Worm (Caenorhabditis elegans) whole organism, L3 larva: ENCODE measurements around the gene srd-7.

Experiments used
- aly-2 ChIP-seq: fragments of 150-350 bp; optimal IDR thresholded peaks from 2 replicates; lab custom pipeline; 2014; ENCODE audit warnings: missing biosample characterization, missing genetic modification characterization
- ama-1 ChIP-seq: fragments of 150-350 bp; optimal IDR thresholded peaks from 2 replicates; lab custom pipeline; 2018
- ceh-16 ChIP-seq: sonication (generic microtip); optimal IDR thresholded peaks from 2 replicates; lab custom pipeline; 2017; ENCODE audit warnings: missing biosample characterization, missing genetic modification characterization
- ceh-28 ChIP-seq: fragments of 150-350 bp; optimal IDR thresholded peaks from 2 replicates; lab custom pipeline; 2014; ENCODE audit warnings: missing biosample characterization, missing genetic modification reagents, missing genetic modification characterization
- daf-12 ChIP-seq: fragments of 150-350 bp; optimal IDR thresholded peaks from 2 replicates; lab custom pipeline; 2014; ENCODE audit warnings: missing biosample characterization, missing genetic modification reagents, missing genetic modification characterization
- egl-27 ChIP-seq: sonication (generic microtip); optimal IDR thresholded peaks from 4 replicates; lab custom pipeline; 2017; ENCODE audit warnings: missing biosample characterization, missing genetic modification reagents, missing genetic modification characterization
- elt-1 ChIP-seq: fragments of 150-350 bp; optimal IDR thresholded peaks from 2 replicates; lab custom pipeline; 2014; ENCODE audit warnings: missing biosample characterization, missing genetic modification characterization
- elt-2 ChIP-seq: sonication (generic microtip); optimal IDR thresholded peaks from 2 replicates; lab custom pipeline; 2016; ENCODE audit warnings: missing genetic modification reagents, mild to moderate bottlenecking, missing genetic modification characterization, missing compliant biosample characterization
- elt-3 ChIP-seq, 3 experiments: fragments of 150-350 bp in 1 of 3; sonication (generic microtip) in 2 of 3; optimal IDR thresholded peaks; 2 replicates in 2 of 3; 4 replicates in 1 of 3; lab custom pipeline; 2014 to 2017; ENCODE audit warnings: missing biosample characterization in 3 of 3, missing genetic modification characterization in 3 of 3
- eor-1 ChIP-seq, 2 experiments: fragments of 150-350 bp; optimal IDR thresholded peaks; 2 replicates each; lab custom pipeline; 2014 to 2018; ENCODE audit warnings: missing biosample characterization in 2 of 2, missing genetic modification characterization in 2 of 2
- fkh-10 ChIP-seq: sonication (generic microtip); optimal IDR thresholded peaks from 2 replicates; lab custom pipeline; 2017; ENCODE audit warnings: missing biosample characterization, missing genetic modification reagents, missing genetic modification characterization
- fkh-2 ChIP-seq: fragments of 150-350 bp; optimal IDR thresholded peaks from 2 replicates; lab custom pipeline; 2014; ENCODE audit warnings: missing biosample characterization, missing genetic modification reagents, missing genetic modification characterization
- hmg-11 ChIP-seq: sonication (generic microtip); optimal IDR thresholded peaks from 2 replicates; lab custom pipeline; 2016; ENCODE audit warnings: missing genetic modification characterization, missing compliant biosample characterization
- lin-15B ChIP-seq: fragments of 150-350 bp; optimal IDR thresholded peaks from 2 replicates; lab custom pipeline; 2014; ENCODE audit warnings: missing biosample characterization, missing genetic modification characterization
- lin-39 ChIP-seq: fragments of 150-350 bp; optimal IDR thresholded peaks from 2 replicates; lab custom pipeline; 2018; ENCODE audit warnings: missing biosample characterization, missing genetic modification reagents, missing genetic modification characterization
- lsy-12 ChIP-seq: sonication (generic microtip); optimal IDR thresholded peaks from 2 replicates; lab custom pipeline; 2016; ENCODE audit warnings: mild to moderate bottlenecking, missing genetic modification characterization, missing compliant biosample characterization
- mdl-1 ChIP-seq: fragments of 150-350 bp; optimal IDR thresholded peaks from 2 replicates; lab custom pipeline; 2014; ENCODE audit warnings: missing biosample characterization, missing genetic modification characterization
- nfya-1 ChIP-seq: sonication (generic microtip); optimal IDR thresholded peaks from 2 replicates; lab custom pipeline; 2017; ENCODE audit warnings: missing genetic modification characterization, mild to moderate bottlenecking, missing compliant biosample characterization, antibody characterized with exemption, moderate library complexity; ENCODE audit not compliant: insufficient read depth
- nhr-11 ChIP-seq: fragments of 150-350 bp; optimal IDR thresholded peaks from 2 replicates; lab custom pipeline; 2014; ENCODE audit warnings: missing biosample characterization, missing genetic modification characterization
- nhr-12 ChIP-seq: fragments of 150-350 bp; optimal IDR thresholded peaks from 2 replicates; lab custom pipeline; 2014; ENCODE audit warnings: missing biosample characterization, missing genetic modification characterization
- nhr-23 ChIP-seq: fragments of 150-350 bp; optimal IDR thresholded peaks from 2 replicates; lab custom pipeline; 2014; ENCODE audit warnings: missing biosample characterization, missing genetic modification reagents, missing genetic modification characterization
- nhr-237 ChIP-seq: fragments of 150-350 bp; optimal IDR thresholded peaks from 2 replicates; lab custom pipeline; 2014; ENCODE audit warnings: missing biosample characterization, missing genetic modification characterization
- nhr-25 ChIP-seq: sonication (generic microtip); optimal IDR thresholded peaks from 2 replicates; lab custom pipeline; 2017; ENCODE audit warnings: missing biosample characterization, missing genetic modification characterization
- nhr-67 ChIP-seq: fragments of 150-350 bp; optimal IDR thresholded peaks from 2 replicates; lab custom pipeline; 2014; ENCODE audit warnings: missing biosample characterization, missing genetic modification characterization
- nhr-76 ChIP-seq: fragments of 150-350 bp; sonication (generic microtip); optimal IDR thresholded peaks from 5 replicates; lab custom pipeline; 2014; ENCODE audit warnings: missing biosample characterization, missing genetic modification characterization
- pha-4 ChIP-seq: fragments of 150-350 bp; optimal IDR thresholded peaks from 2 replicates; lab custom pipeline; 2014; ENCODE audit warnings: missing biosample characterization, missing genetic modification reagents, missing genetic modification characterization
- pqm-1 ChIP-seq: fragments of 150-350 bp; optimal IDR thresholded peaks from 2 replicates; lab custom pipeline; 2017; ENCODE audit warnings: missing biosample characterization, missing genetic modification characterization, inconsistent platforms
- skn-1 ChIP-seq: fragments of 150-350 bp; optimal IDR thresholded peaks from 2 replicates; lab custom pipeline; 2014; ENCODE audit warnings: missing biosample characterization, missing genetic modification characterization
- snpc-4 ChIP-seq: fragments of 150-350 bp; optimal IDR thresholded peaks from 2 replicates; lab custom pipeline; 2014; ENCODE audit warnings: missing biosample characterization, missing genetic modification characterization
- tbx-2 ChIP-seq: sonication (generic microtip); optimal IDR thresholded peaks from 2 replicates; lab custom pipeline; 2016; ENCODE audit warnings: mild to moderate bottlenecking, missing genetic modification characterization, missing compliant biosample characterization
- unc-39 ChIP-seq: sonication (generic microtip); optimal IDR thresholded peaks from 4 replicates; lab custom pipeline; 2017; ENCODE audit warnings: missing biosample characterization, missing genetic modification characterization
- unc-62 ChIP-seq: fragments of 150-350 bp; sonication (generic microtip); optimal IDR thresholded peaks from 4 replicates; lab custom pipeline; 2014; ENCODE audit warnings: missing biosample characterization, missing genetic modification reagents, missing genetic modification characterization
- zag-1 ChIP-seq: fragments of 150-350 bp; optimal IDR thresholded peaks from 2 replicates; lab custom pipeline; 2014; ENCODE audit warnings: missing biosample characterization, missing genetic modification characterization
- ztf-11 ChIP-seq: fragments of 150-350 bp; optimal IDR thresholded peaks from 2 replicates; lab custom pipeline; 2014; ENCODE audit warnings: missing biosample characterization, missing genetic modification characterization
- ztf-4 ChIP-seq: fragments of 150-350 bp; optimal IDR thresholded peaks from 2 replicates; lab custom pipeline; 2014; ENCODE audit warnings: missing biosample characterization, missing genetic modification characterization

The srd-7 gene

DNA sequence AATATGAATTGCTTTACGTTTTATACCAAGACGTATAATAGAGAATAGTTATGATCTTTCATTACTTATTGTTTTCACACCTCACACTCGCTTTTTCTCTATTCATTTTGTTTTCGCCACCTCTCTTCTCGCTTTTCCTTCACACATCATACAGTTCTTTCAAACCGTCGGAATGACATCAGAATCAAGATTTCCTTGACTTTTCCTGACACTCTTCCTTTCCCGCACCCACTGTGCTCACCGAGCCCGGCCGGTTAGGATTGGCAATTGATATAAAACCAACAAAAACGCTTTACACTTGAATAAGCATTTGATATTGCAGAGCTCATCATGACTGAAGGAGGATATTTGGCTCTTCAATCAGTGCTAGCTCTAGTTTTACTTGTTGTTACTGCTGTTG, 12.7 kb upstream of the srd-7 start, which contains the start of gene zipt-2.1:
zipt-2.1 (plus strand) TSS at position 301 of the 400 bp plus-strand sequence.
- TF ChIP-seq ceh-16 (tag; lab: Kevin White, UChicago) (no peak), fkh-2 (tag; lab: Kevin White, UChicago) (no peak), nhr-25 (tag; lab: Kevin White, UChicago) (no peak), lin-15B (no peak), ceh-28 (no peak), zag-1 (no peak), nhr-76 (tag; lab: Kevin White, UChicago) (no peak), eor-1 (tag; optimal IDR thresholded peaks at IDR 0.05; lab: Kevin White, UChicago) (no peak), mdl-1 (no peak), fkh-10 (GFP tag; lab: Kevin White, UChicago) (no peak), daf-12 (tag; lab: Kevin White, UChicago) (no peak), nfya-1 (no peak), hmg-11 (tag; lab: Kevin White, UChicago) (no peak), lsy-12 (tag; lab: Kevin White, UChicago) (no peak), elt-2 (tag; lab: Kevin White, UChicago) (no peak), snpc-4 (tag; lab: Kevin White, UChicago) (no peak)

- TF ChIP-seq elt-2 (tag; lab: Kevin White, UChicago) (peak; percentile 40), unc-62 (GFP tag; lab: Kevin White, UChicago) (no peak), pqm-1 (tag; lab: Kevin White, UChicago) (peak; percentile 30), nhr-23 (tag; lab: Kevin White, UChicago) (no peak), nhr-67 (tag; lab: Kevin White, UChicago) (no peak), snpc-4 (tag; lab: Kevin White, UChicago) (no peak), aly-2 (tag; lab: Kevin White, UChicago) (no peak)
Observed at ce11 chrIV:10798604-10799003, 12.0 kb upstream of the srd-7 start.

ce11 chrIV:10796707-10797106, 10.1 kb upstream of the srd-7 start:
- TF ChIP-seq unc-39 (tag; lab: Kevin White, UChicago) (no peak), nhr-237 (tag; lab: Kevin White, UChicago) (no peak), egl-27 (no peak), nhr-12 (tag; lab: Kevin White, UChicago) (no peak), ama-1 (no peak), elt-2 (tag; lab: Kevin White, UChicago) (peak; percentile 78), nhr-25 (tag; lab: Kevin White, UChicago) (no peak), aly-2 (tag; lab: Kevin White, UChicago) (no peak), fkh-2 (tag; lab: Kevin White, UChicago) (no peak), tbx-2 (tag; lab: Kevin White, UChicago) (no peak), pqm-1 (tag; lab: Kevin White, UChicago) (peak; percentile 56), nhr-11 (tag; lab: Kevin White, UChicago) (no peak), skn-1 (tag; lab: Kevin White, UChicago) (no peak)

DNA sequence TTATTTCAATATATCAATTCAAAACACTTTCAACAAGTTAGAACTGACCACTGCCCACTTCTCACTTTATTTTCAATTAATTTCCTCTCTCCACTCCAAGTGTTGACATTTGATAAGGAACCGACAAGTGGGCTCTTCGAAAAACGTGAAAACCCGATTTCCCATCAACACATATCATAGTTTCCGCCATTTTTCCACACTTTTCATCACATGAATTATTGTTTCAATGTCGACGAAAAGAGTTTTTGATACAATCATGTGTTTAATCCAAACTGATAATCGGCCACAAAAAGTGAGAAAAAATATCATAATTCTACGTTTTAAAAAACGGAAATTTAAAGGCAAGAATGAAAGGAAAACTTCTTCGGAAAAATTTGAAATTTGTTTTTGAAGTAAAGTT, 9.0 kb upstream of the srd-7 start:
- TF ChIP-seq unc-62 (GFP tag; lab: Kevin White, UChicago) (no peak), lin-39 (tag; lab: Kevin White, UChicago) (no peak), unc-39 (tag; lab: Kevin White, UChicago) (no peak), elt-2 (tag; lab: Kevin White, UChicago) (peak; percentile 76), zag-1 (no peak), ztf-4 (no peak), nhr-23 (tag; lab: Kevin White, UChicago) (no peak), nhr-76 (tag; lab: Kevin White, UChicago) (no peak), ceh-28 (no peak), nhr-11 (tag; lab: Kevin White, UChicago) (no peak), elt-1 (tag; lab: Kevin White, UChicago) (no peak), ztf-11 (tag; lab: Kevin White, UChicago) (no peak), elt-3 (tag; optimal IDR thresholded peaks at IDR 0.05; lab: Kevin White, UChicago) (no peak), pqm-1 (tag; lab: Kevin White, UChicago) (peak; percentile 41), fkh-10 (GFP tag; lab: Kevin White, UChicago) (no peak), nhr-237 (tag; lab: Kevin White, UChicago) (no peak), pha-4 (tag; lab: Kevin White, UChicago) (peak; percentile 77), snpc-4 (tag; lab: Kevin White, UChicago) (no peak)
